Fruit fly (Drosophila melanogaster): ENCODE data around the gene Dph4.
A peak's percentile ranks its signal among the peaks of the same experiment; 100 is the strongest.

Dph4 gene

dm6 chr3R:5672658-5673217, 48.8 kb upstream of the Dph4 start (continued):
- 0 out of 2 replicates have a peak, but pooled peaks have one; percentile 33 for TF ChIP-seq CG7372 (GFP tag; IDR thresholded peaks at IDR 0.05)
- no peak for TF ChIP-seq eve (GFP tag; optimal IDR thresholded peaks at IDR 0.05)
- TF ChIP-seq Jarid2 (GFP tag; optimal IDR thresholded peaks at IDR 0.05): peak; percentile 65
- TF ChIP-seq ken (GFP tag; IDR thresholded peaks at IDR 0.05): 0 out of 3 replicates have a peak, but pooled peaks have one; percentile 49
- TF ChIP-seq Poxn (GFP tag; IDR thresholded peaks at IDR 0.05): no peak
- TF ChIP-seq sna (GFP tag; IDR thresholded peaks at IDR 0.05; ENCODE audit: partially characterized antibody): 0 out of 2 replicates have a peak, but pooled peaks have one; percentile 28
- peak; percentile 89 for TF ChIP-seq CG33557 (GFP tag; optimal IDR thresholded peaks at IDR 0.05)
- TF ChIP-seq CG3407 (GFP tag; optimal IDR thresholded peaks at IDR 0.05): peak; percentile 91
- TF ChIP-seq Sry-β (GFP tag; optimal IDR thresholded peaks at IDR 0.05): no peak
- TF ChIP-seq CG8388 (GFP tag; optimal IDR thresholded peaks at IDR 0.05): peak; percentile 40
- no peak for TF ChIP-seq Mrtf (GFP tag; IDR thresholded peaks at IDR 0.05)
- TF ChIP-seq CG4617 (GFP tag; optimal IDR thresholded peaks at IDR 0.05; ENCODE audit: borderline replicate concordance): peak; percentile 25
- TF ChIP-seq trem (tag; optimal IDR thresholded peaks at IDR 0.05): peak; percentile 25
- peak; percentile 27 for TF ChIP-seq CG1602 (GFP tag; optimal IDR thresholded peaks at IDR 0.05)
- peak; percentile 19 for TF ChIP-seq Myb (GFP tag; optimal IDR thresholded peaks at IDR 0.05)
- peak; percentile 63 for TF ChIP-seq ewg (GFP tag; optimal IDR thresholded peaks at IDR 0.05)
- peak; percentile 26; the same call in 1 of the 2 replicates for TF ChIP-seq CG13287 (GFP tag; IDR thresholded peaks at IDR 0.05; ENCODE audit: partially characterized antibody)
- peak; percentile 59 for TF ChIP-seq CG8089 (GFP tag; optimal IDR thresholded peaks at IDR 0.05)
- peak; percentile 57 for TF ChIP-seq Six4 (GFP tag; optimal IDR thresholded peaks at IDR 0.05)
- TF ChIP-seq Trl (optimal IDR thresholded peaks at IDR 0.05): peak in 1 of 2 experiments; percentile 62
- peak; percentile 74 for TF ChIP-seq Trl (GFP tag; optimal IDR thresholded peaks at IDR 0.05)
- peak in 1 of 2 experiments; percentile 56 for TF ChIP-seq Hr51 (GFP tag; optimal IDR thresholded peaks at IDR 0.05)
- TF ChIP-seq CG1233 (GFP tag; optimal IDR thresholded peaks at IDR 0.05): peak; percentile 89
- TF ChIP-seq her (GFP tag; optimal IDR thresholded peaks at IDR 0.05): peak; percentile 82
- TF ChIP-seq HmgD (GFP tag; optimal IDR thresholded peaks at IDR 0.05): peak; percentile 11
- TF ChIP-seq Blimp-1 (GFP tag; optimal IDR thresholded peaks at IDR 0.05): peak; percentile 76
- TF ChIP-seq maf-S (GFP tag; optimal IDR thresholded peaks at IDR 0.05): peak; percentile 56
- no peak for TF ChIP-seq gt (GFP tag; IDR thresholded peaks at IDR 0.05)
- peak; percentile 67 for TF ChIP-seq CG18262 (tag; optimal IDR thresholded peaks at IDR 0.05)
- TF ChIP-seq GATAe (GFP tag; conservative IDR thresholded peaks at IDR 0.05): no peak
- TF ChIP-seq tup (GFP tag; optimal IDR thresholded peaks at IDR 0.05): peak; percentile 48
- TF ChIP-seq CG18619 (GFP tag; optimal IDR thresholded peaks at IDR 0.05): peak; percentile 86
- peak; percentile 49; the same call in 1 of the 2 replicates for TF ChIP-seq Adf1 (GFP tag; IDR thresholded peaks at IDR 0.05)
- no peak for TF ChIP-seq CG15073 (GFP tag; optimal IDR thresholded peaks at IDR 0.05)
- TF ChIP-seq Ravus (GFP tag; IDR thresholded peaks at IDR 0.05): no peak
- TF ChIP-seq rib (GFP tag; IDR thresholded peaks at IDR 0.05): peak; percentile 71
- TF ChIP-seq eyg (GFP tag; optimal IDR thresholded peaks at IDR 0.05): peak; percentile 81
- peak; percentile 25 for TF ChIP-seq CG6654 (GFP tag; optimal IDR thresholded peaks at IDR 0.05)
- TF ChIP-seq CG4360 (GFP tag; IDR thresholded peaks at IDR 0.05): peak; percentile 90
- TF ChIP-seq gce (GFP tag; IDR thresholded peaks at IDR 0.05): peak; percentile 74; the same call in 2 of the 3 replicates
- TF ChIP-seq Hey (tag; optimal IDR thresholded peaks at IDR 0.05): peak; percentile 85
- no peak for TF ChIP-seq CG2129 (GFP tag; IDR thresholded peaks at IDR 0.05; ENCODE audit: partially characterized antibody)
- peak; percentile 26; the same call in 1 of the 3 replicates for TF ChIP-seq B-H1 (GFP tag; IDR thresholded peaks at IDR 0.05)
- no peak for TF ChIP-seq D (optimal IDR thresholded peaks at IDR 0.05)
- TF ChIP-seq D (GFP tag; optimal IDR thresholded peaks at IDR 0.05): peak; percentile 74
- TF ChIP-seq Gsc (GFP tag; IDR thresholded peaks at IDR 0.05): no peak
- TF ChIP-seq CG31224 (GFP tag; IDR thresholded peaks at IDR 0.05): no peak
- peak; percentile 79 for TF ChIP-seq gro (GFP tag; optimal IDR thresholded peaks at IDR 0.05)
- TF ChIP-seq CG14441 (GFP tag; IDR thresholded peaks at IDR 0.05): 0 out of 2 replicates have a peak, but pooled peaks have one; percentile 38
- peak; percentile 78 for TF ChIP-seq unpg (GFP tag; optimal IDR thresholded peaks at IDR 0.05)
